Worm (Caenorhabditis elegans) whole organism, L2 larva: ENCODE results near the gene hex-2.

Source experiments
- C34F6.9 ChIP-seq: fragments of 150-350 bp; optimal IDR thresholded peaks from 2 replicates; lab custom pipeline; 2014; ENCODE audit warnings: missing biosample characterization, missing genetic modification characterization
- F13H6.1 ChIP-seq: sonication (generic microtip); optimal IDR thresholded peaks from 2 replicates; lab custom pipeline; 2016; ENCODE audit warnings: missing genetic modification characterization, missing compliant biosample characterization
- R02D3.7 ChIP-seq: fragments of 150-350 bp; optimal IDR thresholded peaks from 2 replicates; lab custom pipeline; 2014; ENCODE audit warnings: missing biosample characterization, missing genetic modification characterization
- Y55F3AM.14 ChIP-seq: fragments of 200-800 bp; sonication (Bioruptor generic); optimal IDR thresholded peaks from 2 replicates; lab custom pipeline; 2018; ENCODE audit warnings: mild to moderate bottlenecking, missing genetic modification characterization, missing compliant biosample characterization
- ZK546.5 ChIP-seq: sonication (generic microtip); optimal IDR thresholded peaks from 2 replicates; lab custom pipeline; 2017; ENCODE audit warnings: missing biosample characterization, missing genetic modification characterization
- alr-1 ChIP-seq: fragments of 150-350 bp; optimal IDR thresholded peaks from 2 replicates; lab custom pipeline; 2014; ENCODE audit warnings: missing biosample characterization, missing genetic modification characterization
- aly-2 ChIP-seq: fragments of 150-350 bp; optimal IDR thresholded peaks from 2 replicates; lab custom pipeline; 2014; ENCODE audit warnings: missing biosample characterization, missing genetic modification characterization
- ama-1 ChIP-seq: fragments of 150-350 bp; optimal IDR thresholded peaks from 2 replicates; lab custom pipeline; 2018; ENCODE audit warnings: inconsistent platforms
- blmp-1 ChIP-seq: sonication (generic microtip); optimal IDR thresholded peaks from 2 replicates; lab custom pipeline; 2017; ENCODE audit warnings: missing genetic modification characterization, mild to moderate bottlenecking, missing compliant biosample characterization, antibody characterized with exemption, moderate library complexity; ENCODE audit not compliant: insufficient read depth
- ceh-16 ChIP-seq: fragments of 150-350 bp; optimal IDR thresholded peaks from 2 replicates; lab custom pipeline; 2014; ENCODE audit warnings: missing biosample characterization, missing genetic modification characterization
- crh-2 ChIP-seq: sonication (generic microtip); optimal IDR thresholded peaks from 2 replicates; lab custom pipeline; 2017; ENCODE audit warnings: missing biosample characterization, missing genetic modification characterization
- dmd-4 ChIP-seq: sonication (generic microtip); optimal IDR thresholded peaks from 2 replicates; lab custom pipeline; 2017; ENCODE audit warnings: missing biosample characterization, missing genetic modification characterization
- egl-27 ChIP-seq: sonication (generic microtip); optimal IDR thresholded peaks from 3 replicates; lab custom pipeline; 2017; ENCODE audit warnings: missing biosample characterization, missing genetic modification reagents, missing genetic modification characterization
- elt-1 ChIP-seq: fragments of 150-350 bp; optimal IDR thresholded peaks from 2 replicates; lab custom pipeline; 2014; ENCODE audit warnings: missing biosample characterization, missing genetic modification characterization
- elt-3 ChIP-seq: sonication (generic microtip); optimal IDR thresholded peaks from 2 replicates; lab custom pipeline; 2017; ENCODE audit warnings: missing biosample characterization, missing genetic modification characterization
- gmeb-1 ChIP-seq: fragments of 150-350 bp; optimal IDR thresholded peaks from 2 replicates; lab custom pipeline; 2014; ENCODE audit warnings: missing biosample characterization, missing genetic modification characterization
- lin-13 ChIP-seq: fragments of 150-350 bp; optimal IDR thresholded peaks from 2 replicates; lab custom pipeline; 2014; ENCODE audit warnings: missing biosample characterization, missing genetic modification reagents, missing genetic modification characterization
- lin-39 ChIP-seq: fragments of 150-350 bp; optimal IDR thresholded peaks from 2 replicates; lab custom pipeline; 2014; ENCODE audit warnings: missing biosample characterization, missing genetic modification reagents, missing genetic modification characterization
- mbf-1 ChIP-seq: sonication (generic microtip); optimal IDR thresholded peaks from 2 replicates; lab custom pipeline; 2017; ENCODE audit warnings: missing biosample characterization, missing genetic modification characterization
- mdl-1 ChIP-seq, 2 experiments: fragments of 150-350 bp in 1 of 2; sonication (generic microtip) in 1 of 2; optimal IDR thresholded peaks; 2 replicates each; lab custom pipeline; 2017; ENCODE audit warnings: missing biosample characterization in 2 of 2, missing genetic modification characterization in 2 of 2
- nhr-10 ChIP-seq: sonication (generic microtip); optimal IDR thresholded peaks from 2 replicates; lab custom pipeline; 2017; ENCODE audit warnings: missing biosample characterization, missing genetic modification characterization
- nhr-11 ChIP-seq: fragments of 150-350 bp; optimal IDR thresholded peaks from 2 replicates; lab custom pipeline; 2014; ENCODE audit warnings: missing biosample characterization, missing genetic modification characterization
- nhr-12 ChIP-seq: fragments of 150-350 bp; optimal IDR thresholded peaks from 2 replicates; lab custom pipeline; 2014; ENCODE audit warnings: missing biosample characterization, missing genetic modification characterization
- nhr-129 ChIP-seq: fragments of 150-350 bp; optimal IDR thresholded peaks from 2 replicates; lab custom pipeline; 2014; ENCODE audit warnings: missing biosample characterization, missing genetic modification characterization
- nhr-21 ChIP-seq: fragments of 150-350 bp; optimal IDR thresholded peaks from 2 replicates; lab custom pipeline; 2014; ENCODE audit warnings: missing biosample characterization, missing genetic modification characterization
- nhr-23 ChIP-seq: fragments of 150-350 bp; optimal IDR thresholded peaks from 2 replicates; lab custom pipeline; 2014; ENCODE audit warnings: missing biosample characterization, missing genetic modification reagents, missing genetic modification characterization
- nhr-237 ChIP-seq: fragments of 150-350 bp; optimal IDR thresholded peaks from 2 replicates; lab custom pipeline; 2014; ENCODE audit warnings: missing biosample characterization, missing genetic modification characterization
- nhr-25 ChIP-seq: fragments of 150-350 bp; sonication (generic microtip); optimal IDR thresholded peaks from 3 replicates; lab custom pipeline; 2014; ENCODE audit warnings: missing biosample characterization, missing genetic modification characterization
- nhr-6 ChIP-seq: fragments of 150-350 bp; optimal IDR thresholded peaks from 2 replicates; lab custom pipeline; 2014; ENCODE audit warnings: missing biosample characterization, missing genetic modification characterization
- peb-1 ChIP-seq: fragments of 150-350 bp; optimal IDR thresholded peaks from 2 replicates; lab custom pipeline; 2014; ENCODE audit warnings: missing biosample characterization, missing genetic modification characterization
- sma-3 ChIP-seq: sonication (generic microtip); optimal IDR thresholded peaks from 2 replicates; lab custom pipeline; 2016; ENCODE audit warnings: missing genetic modification reagents, missing genetic modification characterization, missing compliant biosample characterization
- snpc-4 ChIP-seq: fragments of 150-350 bp; optimal IDR thresholded peaks from 2 replicates; lab custom pipeline; 2014; ENCODE audit warnings: missing biosample characterization, missing genetic modification characterization
- unc-39 ChIP-seq: fragments of 150-350 bp; optimal IDR thresholded peaks from 2 replicates; lab custom pipeline; 2014; ENCODE audit warnings: missing biosample characterization, missing genetic modification characterization
- unc-55 ChIP-seq: fragments of 150-350 bp; sonication (generic microtip); optimal IDR thresholded peaks from 3 replicates; lab custom pipeline; 2014; ENCODE audit warnings: missing biosample characterization, missing genetic modification reagents, missing genetic modification characterization
- unc-62 ChIP-seq: fragments of 150-350 bp; optimal IDR thresholded peaks from 2 replicates; lab custom pipeline; 2014; ENCODE audit warnings: missing biosample characterization, missing genetic modification reagents, missing genetic modification characterization
- zag-1 ChIP-seq: fragments of 150-350 bp; optimal IDR thresholded peaks from 2 replicates; lab custom pipeline; 2014; ENCODE audit warnings: missing biosample characterization, missing genetic modification characterization
- ztf-1 ChIP-seq: fragments of 200-800 bp; sonication (Bioruptor generic); conservative IDR thresholded peaks from 2 replicates; pipeline ENCODE4 v1.3.6; 2022; ENCODE audit warnings: missing genetic modification characterization, missing compliant biosample characterization
- ztf-11 ChIP-seq: sonication (generic microtip); optimal IDR thresholded peaks from 2 replicates; lab custom pipeline; 2017; ENCODE audit warnings: missing biosample characterization, missing genetic modification characterization
- ztf-4 ChIP-seq: fragments of 150-350 bp; optimal IDR thresholded peaks from 2 replicates; lab custom pipeline; 2014; ENCODE audit warnings: missing biosample characterization, missing genetic modification characterization

Gene hex-2

DNA sequence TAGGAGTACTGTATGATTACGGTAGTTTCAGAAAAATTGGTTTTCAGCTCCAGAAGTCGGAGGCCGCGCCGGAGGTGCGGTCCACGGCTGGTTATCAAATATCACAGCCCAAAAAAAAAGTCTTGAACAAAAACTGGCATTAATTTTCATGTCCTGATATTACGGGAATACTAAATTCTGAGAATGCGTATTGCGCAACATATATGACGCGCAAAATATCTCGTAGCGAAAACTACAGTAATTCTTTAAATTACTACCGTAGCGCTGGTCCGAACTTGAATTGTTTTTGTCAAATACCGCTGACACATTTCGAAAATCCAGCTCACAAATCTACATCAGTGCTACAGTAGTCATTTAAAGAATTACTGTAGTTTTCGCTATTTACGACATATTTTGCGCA, 14.7 kb downstream of the hex-2 start:
- no peak for TF ChIP-seq nhr-11 (tag; lab: Kevin White, UChicago)

DNA sequence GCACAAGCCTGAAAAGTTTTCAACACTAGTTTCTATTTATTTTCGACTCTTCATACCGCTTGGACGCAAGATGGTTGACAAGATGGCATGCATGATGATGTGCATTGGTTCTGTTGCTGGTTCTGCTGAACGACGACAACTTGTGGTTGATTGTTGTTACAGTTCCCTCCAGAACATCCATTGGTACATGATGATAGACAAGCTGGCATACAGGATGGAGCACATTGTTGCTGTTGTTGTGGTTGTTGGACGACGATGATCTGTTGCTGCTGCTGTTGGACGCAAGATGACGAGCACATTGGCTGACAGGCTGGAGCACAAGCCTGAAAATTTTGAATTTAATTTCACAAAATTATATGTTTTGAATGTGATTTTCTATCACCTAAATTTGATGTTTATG, 18.0 kb downstream of the hex-2 start:
- TF ChIP-seq lin-39 (tag; lab: Kevin White, UChicago) = no peak
- no peak for TF ChIP-seq elt-1 (tag; lab: Kevin White, UChicago)
- no peak for TF ChIP-seq F13H6.1 (tag; lab: Kevin White, UChicago)
- no peak for TF ChIP-seq nhr-11 (tag; lab: Kevin White, UChicago)
- TF ChIP-seq nhr-10 = no peak
- no peak for TF ChIP-seq elt-3 (tag; lab: Kevin White, UChicago)
- no peak for TF ChIP-seq crh-2 (tag; lab: Kevin White, UChicago)
- no peak for TF ChIP-seq ztf-11 (tag; lab: Kevin White, UChicago)
- TF ChIP-seq Y55F3AM.14 (GFP tag; lab: Kevin White, UChicago) = no peak
- TF ChIP-seq lin-13 (GFP tag; lab: Kevin White, UChicago) = no peak
- no peak for TF ChIP-seq peb-1 (tag; lab: Kevin White, UChicago)
- TF ChIP-seq unc-39 (tag; lab: Kevin White, UChicago) = no peak
- no peak for TF ChIP-seq nhr-6 (tag; lab: Kevin White, UChicago)
- TF ChIP-seq nhr-129 (tag; lab: Kevin White, UChicago) = no peak
- TF ChIP-seq nhr-23 (tag; lab: Kevin White, UChicago) = no peak
- TF ChIP-seq R02D3.7 = no peak
- TF ChIP-seq unc-62 (GFP tag; lab: Kevin White, UChicago) = no peak
- no peak for TF ChIP-seq nhr-25 (tag; lab: Kevin White, UChicago)
- no peak for TF ChIP-seq ceh-16
- no peak for TF ChIP-seq sma-3 (GFP tag; lab: Kevin White, UChicago)
- TF ChIP-seq, all 48 proteins: peak for 0

DNA sequence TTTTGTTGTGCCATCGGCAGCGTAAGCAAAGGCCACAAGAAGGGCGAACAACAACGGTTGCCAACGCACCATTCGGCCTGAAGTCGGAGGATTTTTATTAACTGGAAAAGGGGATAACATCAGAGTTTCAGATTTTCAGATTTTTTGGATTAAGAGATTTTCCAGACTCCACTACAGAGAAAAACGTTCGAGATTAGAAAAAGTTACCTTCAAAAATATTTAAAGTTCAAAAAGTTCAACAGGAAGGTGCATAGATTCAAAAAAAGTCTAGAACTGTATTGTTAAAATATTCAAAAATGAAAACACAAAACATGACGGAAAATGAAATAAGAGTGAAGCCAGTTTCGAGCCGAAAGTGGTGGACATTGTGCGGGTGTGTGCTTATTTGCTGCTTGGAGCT, 21.8 kb downstream of the hex-2 start, which contains the start of gene pqn-13:
TSS of gene pqn-13 (minus strand) at position 101 of the 400 bp plus-strand sequence.
- no peak for TF ChIP-seq peb-1 (tag; lab: Kevin White, UChicago)
- no peak for TF ChIP-seq unc-62 (GFP tag; lab: Kevin White, UChicago)
- TF ChIP-seq ztf-1 (GFP tag; lab: Robert Waterston, UW) = no peak
- no peak for TF ChIP-seq nhr-237 (tag; lab: Kevin White, UChicago)
- TF ChIP-seq nhr-25 (tag; lab: Kevin White, UChicago) = no peak

DNA sequence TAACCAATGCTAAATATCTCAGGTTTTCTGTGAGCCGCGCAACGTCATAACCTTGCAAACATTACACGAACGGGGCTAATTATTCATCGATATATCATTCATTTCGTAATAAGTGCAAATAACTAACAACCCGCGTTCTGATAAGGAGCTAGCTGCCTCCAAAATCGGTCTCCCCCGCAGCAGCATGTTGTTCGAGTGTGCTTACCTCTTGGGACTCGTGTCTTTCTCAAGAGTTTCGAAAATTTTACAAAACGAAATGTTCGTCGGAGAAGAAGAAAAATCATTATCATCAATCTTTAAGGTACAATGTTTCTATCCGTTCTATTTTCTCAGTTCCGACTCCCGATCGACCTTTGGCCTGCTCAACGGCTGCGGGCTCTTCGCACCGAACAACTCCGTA, 23.7 kb downstream of the hex-2 start:
- TF ChIP-seq ceh-16 (no peak), alr-1 (tag; lab: Kevin White, UChicago) (no peak), unc-62 (GFP tag; lab: Kevin White, UChicago) (no peak), crh-2 (tag; lab: Kevin White, UChicago) (no peak), F13H6.1 (tag; lab: Kevin White, UChicago) (no peak), nhr-10 (no peak), unc-39 (tag; lab: Kevin White, UChicago) (no peak), ztf-4 (no peak), C34F6.9 (tag; lab: Kevin White, UChicago) (no peak), peb-1 (tag; lab: Kevin White, UChicago) (no peak), unc-55 (GFP tag; lab: Kevin White, UChicago) (no peak), lin-39 (tag; lab: Kevin White, UChicago) (no peak)

DNA sequence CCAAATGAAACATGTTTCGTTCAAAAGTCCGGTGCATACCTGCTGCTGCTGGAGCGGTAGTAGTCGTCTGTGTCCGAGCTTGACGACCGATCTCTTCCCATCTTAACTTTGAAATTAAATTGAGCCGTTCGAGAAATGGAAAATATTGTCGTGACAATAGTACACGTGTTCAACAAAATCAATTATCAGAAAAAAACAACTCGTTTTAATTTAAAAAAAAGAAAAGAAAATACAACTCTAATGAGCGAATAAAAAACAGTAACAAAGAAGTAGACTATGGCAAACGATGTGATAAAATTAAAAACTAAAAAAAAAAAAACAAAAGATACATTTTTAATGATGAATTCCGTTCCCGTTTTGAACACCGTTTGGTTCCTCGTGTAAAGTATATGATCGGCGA, 28.3 kb downstream of the hex-2 start, which contains the start of gene prp-39:
TSS of gene prp-39 (minus strand) at position 101 of the 400 bp plus-strand sequence.
- TF ChIP-seq mdl-1 (tag; optimal IDR thresholded peaks at IDR 0.05; lab: Kevin White, UChicago) (no peak), unc-62 (GFP tag; lab: Kevin White, UChicago) (no peak)

DNA sequence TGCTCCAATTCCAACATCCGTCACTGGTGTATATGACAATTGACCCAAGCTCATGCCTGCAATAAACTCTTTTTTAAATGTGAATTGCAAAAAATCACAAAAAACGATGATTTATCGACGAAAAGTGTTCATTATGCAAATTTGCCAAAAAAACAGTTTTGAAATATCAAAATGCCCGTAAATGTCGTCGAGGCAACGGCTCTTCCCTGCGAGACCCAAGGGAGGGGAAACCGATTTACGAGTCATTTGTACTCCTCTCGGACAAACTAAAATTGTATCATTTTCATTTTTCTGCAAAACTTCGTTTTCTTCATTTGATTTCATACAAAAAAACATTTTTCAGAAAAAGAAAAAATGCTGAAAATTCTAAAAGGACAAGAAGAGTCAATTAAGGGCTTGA, 30.3 kb downstream of the hex-2 start, which contains the start of the genes hmgs-1 and F25B4.4:
TSS of gene hmgs-1 (minus strand) at position 56 of the 400 bp plus-strand sequence.
TSS of gene F25B4.4 (plus strand) at position 340 of the 400 bp plus-strand sequence.
- TF ChIP-seq nhr-129 (tag; lab: Kevin White, UChicago) = peak; percentile 93
- TF ChIP-seq nhr-25 (tag; lab: Kevin White, UChicago) = peak; percentile 93
- peak; percentile 32 for TF ChIP-seq ZK546.5
- TF ChIP-seq ztf-4 = peak; percentile 87
- peak; percentile 21 for TF ChIP-seq dmd-4 (tag; lab: Kevin White, UChicago)
- no peak for TF ChIP-seq elt-3 (tag; lab: Kevin White, UChicago)
- TF ChIP-seq R02D3.7 = peak; percentile 99
- no peak for TF ChIP-seq elt-1 (tag; lab: Kevin White, UChicago)
- peak; percentile 80 for TF ChIP-seq nhr-6 (tag; lab: Kevin White, UChicago)
- TF ChIP-seq zag-1 = peak; percentile 83
- TF ChIP-seq ztf-11 (tag; lab: Kevin White, UChicago) = no peak
- peak; percentile 97 for TF ChIP-seq unc-55 (GFP tag; lab: Kevin White, UChicago)
- peak; percentile 72 for TF ChIP-seq nhr-10
- no peak for TF ChIP-seq ceh-16
- peak; percentile 57 for TF ChIP-seq ama-1
- peak; percentile 88 for TF ChIP-seq gmeb-1 (tag; lab: Kevin White, UChicago)
- peak; percentile 91 for TF ChIP-seq egl-27 (tag; lab: Kevin White, UChicago)
- no peak for TF ChIP-seq mdl-1 (tag; optimal IDR thresholded peaks at IDR 0.05; lab: Kevin White, UChicago)
- peak; percentile 78 for TF ChIP-seq blmp-1 (tag; lab: Kevin White, UChicago)
- TF ChIP-seq alr-1 (tag; lab: Kevin White, UChicago) = no peak
- no peak for TF ChIP-seq unc-39 (tag; lab: Kevin White, UChicago)
- TF ChIP-seq nhr-21 = peak; percentile 87
- TF ChIP-seq aly-2 (tag; lab: Kevin White, UChicago) = no peak
- peak; percentile 93 for TF ChIP-seq C34F6.9 (tag; lab: Kevin White, UChicago)
- TF ChIP-seq snpc-4 (tag; lab: Kevin White, UChicago) = peak; percentile 68
- peak; percentile 61 for TF ChIP-seq lin-39 (tag; lab: Kevin White, UChicago)
- no peak for TF ChIP-seq mbf-1 (tag; lab: Kevin White, UChicago)
- TF ChIP-seq nhr-12 (tag; lab: Kevin White, UChicago) = no peak
